Fruit fly (Drosophila melanogaster) whole organism, embryonic: ENCODE data around the gene CG14111.
A peak's percentile ranks its signal among the peaks of the same experiment; 100 is the strongest.

Source experiments
- Bgb ChIP-seq: fragments of 200-800 bp; sonication (Bioruptor generic); IDR thresholded peaks from 2 replicates; pipeline ENCODE4 v1.3.6; 2022; ENCODE audit warnings: missing biosample characterization, missing genetic modification characterization; ENCODE audit not compliant: partially characterized antibody
- CG10267 ChIP-seq: fragments of 200-800 bp; sonication (Bioruptor generic); optimal IDR thresholded peaks from 2 replicates; lab custom pipeline; 2018; ENCODE audit warnings: missing biosample characterization, mild to moderate bottlenecking, missing genetic modification characterization, moderate library complexity
- CG11247 ChIP-seq: fragments of 200-800 bp; sonication (Bioruptor generic); IDR thresholded peaks from 2 replicates; pipeline ENCODE4 v1.3.6; 2022; ENCODE audit warnings: missing biosample characterization, missing genetic modification characterization
- CG11696 ChIP-seq: fragments of 200-800 bp; sonication (Bioruptor generic); IDR thresholded peaks from 2 replicates; pipeline ENCODE4 v1.3.6; 2022; ENCODE audit warnings: missing biosample characterization, missing genetic modification characterization
- CG12299 ChIP-seq: fragments of 200-800 bp; sonication (Bioruptor generic); optimal IDR thresholded peaks from 2 replicates; lab custom pipeline; 2018; ENCODE audit warnings: missing biosample characterization, mild to moderate bottlenecking, missing genetic modification characterization
- CG13287 ChIP-seq: fragments of 200-800 bp; sonication (Bioruptor generic); IDR thresholded peaks from 2 replicates; pipeline ENCODE4 v1.3.6; 2022; ENCODE audit warnings: missing biosample characterization, missing genetic modification characterization; ENCODE audit not compliant: partially characterized antibody
- CG13894 ChIP-seq: fragments of 200-800 bp; sonication (Bioruptor generic); optimal IDR thresholded peaks from 3 replicates; lab custom pipeline; 2018; ENCODE audit warnings: missing biosample characterization, mild to moderate bottlenecking, missing genetic modification characterization, moderate library complexity
- CG15601 ChIP-seq: fragments of 200-800 bp; sonication (Bioruptor generic); optimal IDR thresholded peaks from 3 replicates; lab custom pipeline; 2019; ENCODE audit warnings: missing biosample characterization, mild to moderate bottlenecking, missing genetic modification characterization, moderate library complexity
- CG1603 ChIP-seq: fragments of 200-800 bp; sonication (Bioruptor generic); optimal IDR thresholded peaks from 2 replicates; lab custom pipeline; 2019; ENCODE audit warnings: missing biosample characterization, mild to moderate bottlenecking, missing genetic modification characterization, moderate library complexity
- CG16813 ChIP-seq: fragments of 200-800 bp; sonication (Bioruptor generic); IDR thresholded peaks from 3 replicates; pipeline ENCODE4 v1.3.6; 2022; ENCODE audit warnings: missing biosample characterization, missing genetic modification characterization; ENCODE audit not compliant: partially characterized antibody
- CG17186 ChIP-seq: fragments of 200-800 bp; sonication (Bioruptor generic); optimal IDR thresholded peaks from 3 replicates; lab custom pipeline; 2017; ENCODE audit warnings: missing biosample characterization, missing genetic modification reagents, missing genetic modification characterization
- CG2116 ChIP-seq: fragments of 200-800 bp; sonication (Bioruptor generic); optimal IDR thresholded peaks from 3 replicates; lab custom pipeline; 2018; ENCODE audit warnings: missing biosample characterization, mild to moderate bottlenecking, missing genetic modification characterization
- CG30431 ChIP-seq: fragments of 200-800 bp; sonication (Bioruptor generic); optimal IDR thresholded peaks from 2 replicates; lab custom pipeline; 2017; ENCODE audit warnings: missing biosample characterization, missing genetic modification characterization
- CG33213 ChIP-seq: fragments of 200-800 bp; sonication (Bioruptor generic); optimal IDR thresholded peaks from 3 replicates; lab custom pipeline; 2016; ENCODE audit warnings: missing biosample characterization, missing genetic modification characterization
- CG34224 ChIP-seq: fragments of 200-800 bp; sonication (Bioruptor generic); IDR thresholded peaks from 3 replicates; pipeline ENCODE4 v1.3.6; 2022; ENCODE audit warnings: missing biosample characterization, missing genetic modification characterization; ENCODE audit not compliant: partially characterized antibody
- CG43689 ChIP-seq: fragments of 200-800 bp; sonication (Bioruptor generic); IDR thresholded peaks from 2 replicates; pipeline ENCODE4 v1.3.6; 2022; ENCODE audit warnings: missing biosample characterization, missing genetic modification characterization
- CG6765 ChIP-seq: fragments of 200-800 bp; sonication (Bioruptor generic); optimal IDR thresholded peaks from 3 replicates; lab custom pipeline; 2017; ENCODE audit warnings: missing biosample characterization, mild to moderate bottlenecking, missing genetic modification characterization
- CG8359 ChIP-seq: fragments of 200-800 bp; sonication (Bioruptor generic); optimal IDR thresholded peaks from 2 replicates; lab custom pipeline; 2017; ENCODE audit warnings: missing biosample characterization, mild to moderate bottlenecking, missing genetic modification characterization, borderline replicate concordance
- CG8944 ChIP-seq: fragments of 200-800 bp; sonication (Bioruptor generic); optimal IDR thresholded peaks from 3 replicates; lab custom pipeline; 2016; ENCODE audit warnings: missing biosample characterization, missing genetic modification characterization
- CG9876 ChIP-seq: fragments of 200-800 bp; sonication (Bioruptor generic); optimal IDR thresholded peaks from 2 replicates; lab custom pipeline; 2016; ENCODE audit warnings: missing biosample characterization, missing genetic modification characterization
- Dip2 ChIP-seq: fragments of 200-800 bp; sonication (Bioruptor generic); IDR thresholded peaks from 2 replicates; pipeline ENCODE4 v1.3.6; 2022; ENCODE audit warnings: missing biosample characterization, missing genetic modification characterization
- Dll ChIP-seq: fragments of 200-800 bp; sonication (Bioruptor generic); IDR thresholded peaks from 4 replicates; pipeline ENCODE4 v1.3.6; 2022; ENCODE audit warnings: missing biosample characterization, missing genetic modification characterization; ENCODE audit not compliant: partially characterized antibody
- Doc2 ChIP-seq: fragments of 200-800 bp; sonication (Bioruptor generic); IDR thresholded peaks from 2 replicates; pipeline ENCODE4 v1.3.6; 2022; ENCODE audit warnings: missing biosample characterization, missing genetic modification characterization
- Dp ChIP-seq: fragments of 200-800 bp; sonication (Bioruptor generic); optimal IDR thresholded peaks from 2 replicates; lab custom pipeline; 2018; ENCODE audit warnings: missing biosample characterization, mild to moderate bottlenecking, missing genetic modification characterization, moderate library complexity
- H2.0 ChIP-seq: fragments of 200-800 bp; sonication (Bioruptor generic); IDR thresholded peaks from 2 replicates; pipeline ENCODE4 v1.3.6; 2022; ENCODE audit warnings: missing biosample characterization, missing genetic modification characterization
- HLH4C ChIP-seq: fragments of 200-800 bp; sonication (Bioruptor generic); IDR thresholded peaks from 3 replicates; pipeline ENCODE4 v1.3.6; 2022; ENCODE audit warnings: missing biosample characterization, missing genetic modification characterization; ENCODE audit not compliant: partially characterized antibody
- Hmr ChIP-seq: fragments of 200-800 bp; sonication (Bioruptor generic); optimal IDR thresholded peaks from 3 replicates; lab custom pipeline; 2017; ENCODE audit warnings: mild to moderate bottlenecking, missing biosample characterization, missing genetic modification reagents, missing genetic modification characterization
- Hmx ChIP-seq: fragments of 200-800 bp; sonication (Bioruptor generic); optimal IDR thresholded peaks from 2 replicates; lab custom pipeline; 2016; ENCODE audit warnings: missing biosample characterization, missing genetic modification characterization
- MBD-R2 ChIP-seq: fragments of 200-800 bp; sonication (Bioruptor generic); IDR thresholded peaks from 2 replicates; pipeline ENCODE4 v1.3.6; 2022; ENCODE audit warnings: missing biosample characterization, missing genetic modification characterization
- MESR4 ChIP-seq: fragments of 200-800 bp; sonication (Bioruptor generic); optimal IDR thresholded peaks from 2 replicates; lab custom pipeline; 2018; ENCODE audit warnings: missing biosample characterization, mild to moderate bottlenecking, missing genetic modification characterization, moderate library complexity
- Myb ChIP-seq: fragments of 200-800 bp; sonication (Bioruptor generic); optimal IDR thresholded peaks from 2 replicates; lab custom pipeline; 2016; ENCODE audit warnings: missing biosample characterization, missing genetic modification characterization
- Optix ChIP-seq: fragments of 200-800 bp; sonication (Bioruptor generic); IDR thresholded peaks from 3 replicates; pipeline ENCODE4 v1.3.6; 2022; ENCODE audit warnings: missing biosample characterization, missing genetic modification characterization
- Scr ChIP-seq: fragments of 200-800 bp; sonication (Bioruptor generic); IDR thresholded peaks from 2 replicates; pipeline ENCODE4 v1.3.6; 2022; ENCODE audit warnings: missing biosample characterization, missing genetic modification characterization; ENCODE audit not compliant: partially characterized antibody
- Sry-β ChIP-seq: fragments of 200-800 bp; sonication (Bioruptor generic); optimal IDR thresholded peaks from 2 replicates; lab custom pipeline; 2018; ENCODE audit warnings: missing biosample characterization, mild to moderate bottlenecking, missing genetic modification characterization, moderate library complexity
- Sry-δ ChIP-seq: fragments of 200-800 bp; sonication (Bioruptor generic); optimal IDR thresholded peaks from 2 replicates; lab custom pipeline; 2016; ENCODE audit warnings: missing biosample characterization, missing genetic modification characterization
- Stat92E ChIP-seq, 3 experiments: fragments of >200 bp in 2 of 3; fragments of 200-800 bp in 1 of 3; sonication (Bioruptor generic) in 1 of 3; optimal IDR thresholded peaks; 2 replicates each; lab custom pipeline; 2017 to 2019; ENCODE audit warnings: missing biosample characterization in 3 of 3, missing genetic modification characterization in 3 of 3, mild to moderate bottlenecking in 1 of 3, moderate library complexity in 1 of 3
- TFAM ChIP-seq: fragments of 200-800 bp; sonication (Bioruptor generic); optimal IDR thresholded peaks from 2 replicates; lab custom pipeline; 2017; ENCODE audit warnings: missing biosample characterization, missing genetic modification characterization, inconsistent platforms
- Vsx1 ChIP-seq: fragments of 200-800 bp; sonication (Bioruptor generic); optimal IDR thresholded peaks from 2 replicates; lab custom pipeline; 2017; ENCODE audit warnings: missing biosample characterization, mild to moderate bottlenecking, missing genetic modification characterization, missing genetic modification reagents
- dysf ChIP-seq: fragments of 200-800 bp; sonication (Bioruptor generic); IDR thresholded peaks from 3 replicates; pipeline ENCODE4 v1.3.6; 2022; ENCODE audit warnings: missing biosample characterization, missing genetic modification characterization
- fd64A ChIP-seq: fragments of 200-800 bp; sonication (Bioruptor generic); optimal IDR thresholded peaks from 3 replicates; lab custom pipeline; 2018; ENCODE audit warnings: missing biosample characterization, mild to moderate bottlenecking, missing genetic modification characterization
- gsb-n ChIP-seq: fragments of 200-800 bp; sonication (Bioruptor generic); optimal IDR thresholded peaks from 3 replicates; lab custom pipeline; 2018; ENCODE audit warnings: missing biosample characterization, mild to moderate bottlenecking, missing genetic modification characterization
- hb ChIP-seq: fragments of 200-800 bp; sonication (Bioruptor generic); IDR thresholded peaks from 3 replicates; pipeline ENCODE4 v1.3.6; 2022; ENCODE audit warnings: missing biosample characterization, missing genetic modification characterization; ENCODE audit not compliant: partially characterized antibody
- jing ChIP-seq: fragments of 200-800 bp; sonication (Bioruptor generic); optimal IDR thresholded peaks from 2 replicates; lab custom pipeline; 2018; ENCODE audit warnings: missing biosample characterization, mild to moderate bottlenecking, missing genetic modification characterization
- pzg ChIP-seq: fragments of 200-800 bp; sonication (Bioruptor generic); optimal IDR thresholded peaks from 3 replicates; lab custom pipeline; 2018; ENCODE audit warnings: missing biosample characterization, mild to moderate bottlenecking, missing genetic modification characterization, moderate library complexity
- seq ChIP-seq: fragments of 200-800 bp; sonication (Bioruptor generic); IDR thresholded peaks from 2 replicates; pipeline ENCODE4 v1.3.6; 2022; ENCODE audit warnings: missing biosample characterization, missing genetic modification characterization
- shn ChIP-seq: fragments of 200-800 bp; sonication (Bioruptor generic); optimal IDR thresholded peaks from 3 replicates; lab custom pipeline; 2016; ENCODE audit warnings: missing biosample characterization, missing genetic modification characterization
- stwl ChIP-seq: fragments of 200-800 bp; sonication (Bioruptor generic); optimal IDR thresholded peaks from 3 replicates; lab custom pipeline; 2018; ENCODE audit warnings: missing biosample characterization, mild to moderate bottlenecking, missing genetic modification characterization, moderate library complexity
- trem ChIP-seq: fragments of 200-800 bp; optimal IDR thresholded peaks from 3 replicates; lab custom pipeline; 2019; ENCODE audit warnings: missing biosample characterization, mild to moderate bottlenecking, missing genetic modification characterization, moderate library complexity
- vnd ChIP-seq: fragments of 200-800 bp; sonication (Bioruptor generic); IDR thresholded peaks from 3 replicates; pipeline ENCODE4 v1.3.6; 2022; ENCODE audit warnings: missing biosample characterization, missing genetic modification characterization; ENCODE audit not compliant: partially characterized antibody

Gene CG14111

dm6 chr3L:13389834-13390233, 12.1 kb downstream of the CG14111 start, which contains the start of gene Poc1 (continued):
- TF ChIP-seq CG6765 (GFP tag; lab: Kevin White, UChicago): no peak
- peak; percentile 59 for TF ChIP-seq trem
- no peak for TF ChIP-seq CG9876 (GFP tag; lab: Kevin White, UChicago)
- peak; percentile 91 for TF ChIP-seq Dip2 (GFP tag; lab: Robert Waterston, UW)
- no peak for TF ChIP-seq Sry-β (GFP tag; lab: Kevin White, UChicago)
- no peak for TF ChIP-seq CG11247 (GFP tag; lab: Robert Waterston, UW)
- peak; percentile 39 for TF ChIP-seq CG17186
- TF ChIP-seq CG33213 (GFP tag; lab: Kevin White, UChicago): peak; percentile 25
- TF ChIP-seq HLH4C (GFP tag; lab: Robert Waterston, UW): peak; percentile 71
- peak; percentile 22 for TF ChIP-seq MESR4
- no peak for TF ChIP-seq fd64A (GFP tag; lab: Kevin White, UChicago)
- peak; percentile 47; the same call in 2 of the 4 replicates for TF ChIP-seq Dll (GFP tag; lab: Robert Waterston, UW)
- TF ChIP-seq CG16813: 0 out of 3 replicates have a peak, but pooled peaks have one; percentile 30
- TF ChIP-seq dysf (GFP tag; lab: Robert Waterston, UW): no peak
- no peak for TF ChIP-seq CG8359 (GFP tag; lab: Kevin White, UChicago)
- no peak for TF ChIP-seq Doc2 (GFP tag; lab: Robert Waterston, UW)
- TF ChIP-seq vnd (GFP tag; lab: Robert Waterston, UW): 0 out of 3 replicates have a peak, but pooled peaks have one; percentile 15
- no peak for TF ChIP-seq shn (GFP tag; lab: Kevin White, UChicago)
- TF ChIP-seq Hmx: no peak
- TF ChIP-seq Sry-δ (GFP tag; lab: Kevin White, UChicago): peak; percentile 47
- TF ChIP-seq CG12299 (tag; lab: Kevin White, UChicago): no peak
- no peak for TF ChIP-seq CG43689 (GFP tag; lab: Robert Waterston, UW)
- TF ChIP-seq CG30431 (GFP tag; lab: Kevin White, UChicago): no peak
- no peak for TF ChIP-seq H2.0 (GFP tag; lab: Robert Waterston, UW)
- TF ChIP-seq CG34224 (GFP tag; lab: Robert Waterston, UW): no peak
- TF ChIP-seq CG11696: no peak
- TF ChIP-seq Dp: peak; percentile 96
- peak; percentile 52 for TF ChIP-seq CG2116
- no peak for TF ChIP-seq Vsx1 (GFP tag; lab: Kevin White, UChicago)
- TF ChIP-seq Myb (GFP tag; lab: Kevin White, UChicago): peak; percentile 60
- TF ChIP-seq jing (GFP tag; lab: Kevin White, UChicago): no peak
- peak; percentile 32; the same call in 1 of the 2 replicates for TF ChIP-seq Scr
- TF ChIP-seq stwl (tag; lab: Kevin White, UChicago): peak; percentile 85
- TF ChIP-seq CG10267 (tag; lab: Kevin White, UChicago): peak; percentile 62
- no peak for TF ChIP-seq seq (GFP tag; lab: Robert Waterston, UW)
- peak; percentile 39 for TF ChIP-seq gsb-n (tag; lab: Kevin White, UChicago)
- TF ChIP-seq hb (GFP tag; lab: Robert Waterston, UW): peak; percentile 35; the same call in 1 of the 3 replicates
- peak; percentile 50 for TF ChIP-seq CG1603
- TF ChIP-seq CG13894 (tag; lab: Kevin White, UChicago): no peak
- no peak for TF ChIP-seq Optix (GFP tag; lab: Robert Waterston, UW)
- peak; percentile 90 for TF ChIP-seq pzg (GFP tag; lab: Kevin White, UChicago)
- peak; percentile 72 for TF ChIP-seq CG13287
- TF ChIP-seq Hmr (GFP tag; lab: Kevin White, UChicago): peak; percentile 24
- TF ChIP-seq CG8944 (GFP tag; lab: Kevin White, UChicago): no peak
- TF ChIP-seq Bgb (GFP tag; lab: Robert Waterston, UW): 0 out of 2 replicates have a peak, but pooled peaks have one; percentile 51
- peak in 1 of 3 experiments; percentile 58 for TF ChIP-seq Stat92E (GFP tag; optimal IDR thresholded peaks at IDR 0.05; lab: Kevin White, UChicago)
- TF ChIP-seq MBD-R2 (GFP tag; lab: Robert Waterston, UW): peak; percentile 22; the same call in 1 of the 2 replicates
- no peak for TF ChIP-seq TFAM (GFP tag; lab: Kevin White, UChicago)
- TF ChIP-seq CG15601: peak; percentile 21
